Fruit fly (Drosophila melanogaster) whole organism, embryonic: ENCODE results near the gene Ilp5.

Experiments
- CG10366 ChIP-seq: fragments of 200-800 bp; sonication (Bioruptor generic); IDR thresholded peaks from 2 replicates; pipeline ENCODE4 v1.3.6; 2022; ENCODE audit warnings: missing biosample characterization, missing genetic modification characterization
- CG10565 ChIP-seq: fragments of 200-800 bp; sonication (Bioruptor generic); optimal IDR thresholded peaks from 3 replicates; lab custom pipeline; 2016; ENCODE audit warnings: missing biosample characterization, mild to moderate bottlenecking, missing genetic modification characterization
- CG10959 ChIP-seq: fragments of 200-800 bp; sonication (Bioruptor generic); IDR thresholded peaks from 2 replicates; pipeline ENCODE4 v1.3.6; 2022; ENCODE audit warnings: missing biosample characterization, missing genetic modification characterization
- CG11696 ChIP-seq: fragments of 200-800 bp; sonication (Bioruptor generic); IDR thresholded peaks from 2 replicates; pipeline ENCODE4 v1.3.6; 2022; ENCODE audit warnings: missing biosample characterization, missing genetic modification characterization
- CG12219 ChIP-seq: fragments of 200-800 bp; sonication (Bioruptor generic); optimal IDR thresholded peaks from 3 replicates; lab custom pipeline; 2018; ENCODE audit warnings: missing biosample characterization, mild to moderate bottlenecking, missing genetic modification characterization
- CG13624 ChIP-seq: fragments of 200-800 bp; sonication (Bioruptor generic); optimal IDR thresholded peaks from 2 replicates; lab custom pipeline; 2016; ENCODE audit warnings: missing biosample characterization, missing genetic modification characterization
- CG17186 ChIP-seq: fragments of 200-800 bp; sonication (Bioruptor generic); optimal IDR thresholded peaks from 3 replicates; lab custom pipeline; 2017; ENCODE audit warnings: missing biosample characterization, missing genetic modification reagents, missing genetic modification characterization
- CG18764 ChIP-seq: fragments of 200-800 bp; sonication (Bioruptor generic); optimal IDR thresholded peaks from 3 replicates; lab custom pipeline; 2016; ENCODE audit warnings: missing biosample characterization, missing genetic modification characterization
- CG2129 ChIP-seq: fragments of 200-800 bp; sonication (Bioruptor generic); IDR thresholded peaks from 2 replicates; pipeline ENCODE4 v1.3.6; 2022; ENCODE audit warnings: missing biosample characterization, missing genetic modification characterization; ENCODE audit not compliant: partially characterized antibody
- CG2712 ChIP-seq: fragments of 200-800 bp; optimal IDR thresholded peaks from 3 replicates; lab custom pipeline; 2019; ENCODE audit warnings: missing biosample characterization, mild to moderate bottlenecking, missing genetic modification characterization, moderate library complexity
- CG30020 ChIP-seq: fragments of 200-800 bp; optimal IDR thresholded peaks from 2 replicates; lab custom pipeline; 2019; ENCODE audit warnings: missing biosample characterization, mild to moderate bottlenecking, missing genetic modification characterization, moderate library complexity
- CG6272 ChIP-seq: fragments of 200-800 bp; sonication (Bioruptor generic); IDR thresholded peaks from 2 replicates; pipeline ENCODE4 v1.3.6; 2022; ENCODE audit warnings: missing biosample characterization, missing genetic modification characterization
- CG9609 ChIP-seq: fragments of 200-800 bp; sonication (Bioruptor generic); optimal IDR thresholded peaks from 3 replicates; lab custom pipeline; 2016; ENCODE audit warnings: missing biosample characterization, missing genetic modification characterization
- CG9876 ChIP-seq: fragments of 200-800 bp; sonication (Bioruptor generic); optimal IDR thresholded peaks from 2 replicates; lab custom pipeline; 2016; ENCODE audit warnings: missing biosample characterization, missing genetic modification characterization
- D ChIP-seq, 2 experiments: fragments of 200-800 bp in 1 of 2; fragments of >200 bp in 1 of 2; sonication (Bioruptor generic) in 1 of 2; optimal IDR thresholded peaks; 2 replicates in 1 of 2; 3 replicates in 1 of 2; lab custom pipeline; 2017; ENCODE audit warnings: mild to moderate bottlenecking in 1 of 2, missing biosample characterization in 1 of 2, missing genetic modification characterization in 1 of 2, missing genetic modification reagents in 1 of 2
- Dbx ChIP-seq: fragments of 200-800 bp; sonication (Bioruptor generic); IDR thresholded peaks from 3 replicates; pipeline ENCODE4 v1.3.6; 2022; ENCODE audit warnings: missing biosample characterization, missing genetic modification characterization
- Doc3 ChIP-seq: fragments of 200-800 bp; sonication (Bioruptor generic); IDR thresholded peaks from 3 replicates; pipeline ENCODE4 v1.3.6; 2022; ENCODE audit warnings: missing biosample characterization, missing genetic modification characterization; ENCODE audit not compliant: partially characterized antibody
- Dp ChIP-seq: fragments of 200-800 bp; sonication (Bioruptor generic); optimal IDR thresholded peaks from 2 replicates; lab custom pipeline; 2018; ENCODE audit warnings: missing biosample characterization, mild to moderate bottlenecking, missing genetic modification characterization, moderate library complexity
- Eip74EF ChIP-seq, 2 experiments: fragments of 200-800 bp in 1 of 2; fragments of >200 bp in 1 of 2; sonication (Bioruptor generic) in 1 of 2; optimal IDR thresholded peaks; 2 replicates each; lab custom pipeline; 2017 to 2019; ENCODE audit warnings: missing biosample characterization in 2 of 2, missing genetic modification characterization in 2 of 2, mild to moderate bottlenecking in 1 of 2, moderate library complexity in 1 of 2
- HLH3B ChIP-seq: fragments of 200-800 bp; sonication (Bioruptor generic); IDR thresholded peaks from 2 replicates; pipeline ENCODE4 v1.3.6; 2022; ENCODE audit warnings: missing biosample characterization, missing genetic modification characterization
- Hey ChIP-seq: fragments of 200-800 bp; sonication (Bioruptor generic); optimal IDR thresholded peaks from 3 replicates; lab custom pipeline; 2018; ENCODE audit warnings: missing biosample characterization, mild to moderate bottlenecking, missing genetic modification characterization
- Hmr ChIP-seq: fragments of 200-800 bp; sonication (Bioruptor generic); optimal IDR thresholded peaks from 3 replicates; lab custom pipeline; 2017; ENCODE audit warnings: mild to moderate bottlenecking, missing biosample characterization, missing genetic modification reagents, missing genetic modification characterization
- NC2α ChIP-seq: fragments of 200-800 bp; sonication (Bioruptor generic); optimal IDR thresholded peaks from 2 replicates; lab custom pipeline; 2016; ENCODE audit warnings: missing biosample characterization, missing genetic modification characterization
- Optix ChIP-seq: fragments of 200-800 bp; sonication (Bioruptor generic); IDR thresholded peaks from 3 replicates; pipeline ENCODE4 v1.3.6; 2022; ENCODE audit warnings: missing biosample characterization, missing genetic modification characterization
- PHDP ChIP-seq: fragments of 200-800 bp; sonication (Bioruptor generic); optimal IDR thresholded peaks from 3 replicates; lab custom pipeline; 2018; ENCODE audit warnings: missing biosample characterization, mild to moderate bottlenecking, missing genetic modification characterization, moderate library complexity
- Ravus ChIP-seq: fragments of 200-800 bp; sonication (Bioruptor generic); IDR thresholded peaks from 2 replicates; pipeline ENCODE4 v1.3.6; 2022; ENCODE audit warnings: missing biosample characterization, missing genetic modification characterization
- Sin3A ChIP-seq: fragments of >200 bp; optimal IDR thresholded peaks from 2 replicates; lab custom pipeline; 2018
- Xrp1 ChIP-seq: fragments of 200-800 bp; sonication (Bioruptor generic); IDR thresholded peaks from 2 replicates; pipeline ENCODE4 v1.3.6; 2022; ENCODE audit warnings: missing biosample characterization, missing genetic modification characterization
- ab ChIP-seq: fragments of 200-800 bp; sonication (Bioruptor generic); optimal IDR thresholded peaks from 2 replicates; lab custom pipeline; 2016; ENCODE audit warnings: missing biosample characterization, missing genetic modification characterization
- ato ChIP-seq: fragments of 200-800 bp; sonication (Bioruptor generic); IDR thresholded peaks from 2 replicates; pipeline ENCODE4 v1.3.6; 2022; ENCODE audit warnings: missing biosample characterization, missing genetic modification characterization; ENCODE audit not compliant: partially characterized antibody
- bab2 ChIP-seq: fragments of 200-800 bp; sonication (Bioruptor generic); optimal IDR thresholded peaks from 2 replicates; lab custom pipeline; 2016; ENCODE audit warnings: missing biosample characterization, missing genetic modification characterization
- bowl ChIP-seq: fragments of 200-800 bp; sonication (Bioruptor generic); IDR thresholded peaks from 2 replicates; pipeline ENCODE4 v1.3.6; 2022; ENCODE audit warnings: missing biosample characterization, missing genetic modification characterization
- disco-r ChIP-seq: fragments of 200-800 bp; sonication (Bioruptor generic); optimal IDR thresholded peaks from 2 replicates; lab custom pipeline; 2016; ENCODE audit warnings: missing biosample characterization, missing genetic modification characterization
- en ChIP-seq: fragments of 200-800 bp; sonication (Bioruptor generic); optimal IDR thresholded peaks from 2 replicates; lab custom pipeline; 2016; ENCODE audit warnings: missing biosample characterization, missing genetic modification characterization
- esg ChIP-seq: fragments of 200-800 bp; sonication (Bioruptor generic); conservative IDR thresholded peaks from 2 replicates; pipeline ENCODE4 v1.3.6; 2022; ENCODE audit warnings: missing biosample characterization, missing genetic modification characterization
- gfzf ChIP-seq: fragments of 200-800 bp; sonication (Bioruptor generic); optimal IDR thresholded peaks from 2 replicates; lab custom pipeline; 2016; ENCODE audit warnings: missing biosample characterization, mild to moderate bottlenecking, missing genetic modification characterization, moderate library complexity
- lbe ChIP-seq: fragments of 200-800 bp; sonication (Bioruptor generic); optimal IDR thresholded peaks from 2 replicates; lab custom pipeline; 2016; ENCODE audit warnings: missing biosample characterization, mild to moderate bottlenecking, missing genetic modification characterization
- luna ChIP-seq: fragments of 200-800 bp; sonication (Bioruptor generic); optimal IDR thresholded peaks from 2 replicates; lab custom pipeline; 2016; ENCODE audit warnings: missing biosample characterization, missing genetic modification characterization
- prd ChIP-seq, 3 experiments: fragments of >200 bp in 2 of 3; fragments of 200-800 bp in 1 of 3; sonication (Bioruptor generic) in 1 of 3; optimal IDR thresholded peaks in 2 of 3; IDR thresholded peaks in 1 of 3; 2 replicates in 2 of 3; 3 replicates in 1 of 3; pipeline versions ENCODE4 v1.3.6 to Lab custom; 2017 to 2022; ENCODE audit warnings: missing biosample characterization in 1 of 3, missing genetic modification characterization in 1 of 3
- rib ChIP-seq: fragments of 200-800 bp; sonication (Bioruptor generic); IDR thresholded peaks from 2 replicates; pipeline ENCODE4 v1.3.6; 2022; ENCODE audit warnings: missing biosample characterization, missing genetic modification characterization
- sd ChIP-seq: fragments of 200-800 bp; sonication (Bioruptor generic); optimal IDR thresholded peaks from 3 replicates; lab custom pipeline; 2018; ENCODE audit warnings: missing biosample characterization, mild to moderate bottlenecking, missing genetic modification characterization, moderate library complexity
- sens ChIP-seq: fragments of 200-800 bp; sonication (Bioruptor generic); peaks from one replicate; lab custom pipeline; 2016; ENCODE audit warnings: missing biosample characterization, missing genetic modification characterization
- sens-2 ChIP-seq: fragments of 200-800 bp; sonication (Bioruptor generic); IDR thresholded peaks from 2 replicates; pipeline ENCODE4 v1.3.6; 2022; ENCODE audit warnings: missing biosample characterization, missing genetic modification characterization
- wor ChIP-seq: fragments of 200-800 bp; sonication (Bioruptor generic); IDR thresholded peaks from 2 replicates; pipeline ENCODE4 v1.3.6; 2022; ENCODE audit warnings: missing biosample characterization, missing genetic modification characterization
- zen2 ChIP-seq: fragments of 200-800 bp; sonication (Bioruptor generic); IDR thresholded peaks from 3 replicates; pipeline ENCODE4 v1.3.6; 2022; ENCODE audit warnings: missing biosample characterization, missing genetic modification characterization; ENCODE audit not compliant: partially characterized antibody

The Ilp5 gene

DNA sequence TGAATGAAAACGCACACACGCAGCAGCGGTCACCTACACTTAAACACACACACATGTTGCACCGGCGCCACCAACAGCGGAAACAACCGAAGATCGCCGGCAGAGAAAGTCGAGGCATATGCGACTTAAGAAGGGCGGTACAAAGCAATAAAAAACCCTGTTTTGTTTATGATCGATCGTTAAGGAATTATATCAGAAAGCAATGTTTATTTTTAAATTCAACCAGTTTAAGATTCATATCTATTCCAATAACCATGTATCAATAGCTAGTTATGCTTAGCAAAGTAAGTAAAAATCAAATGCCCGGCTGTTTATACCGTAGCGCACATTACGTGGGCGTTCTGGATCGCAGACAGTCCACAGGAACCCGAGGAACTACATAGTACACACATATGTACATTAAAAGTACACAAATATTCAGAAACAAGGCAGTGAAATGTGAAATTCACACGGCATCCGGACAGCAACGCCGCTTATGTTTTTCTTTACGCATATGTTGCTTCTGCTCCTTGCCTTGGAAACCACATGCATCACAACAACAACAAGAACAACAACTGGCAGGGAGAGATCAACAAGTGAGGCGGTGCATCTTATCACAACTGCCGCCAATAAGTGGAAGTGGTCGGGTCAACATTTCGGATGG, 32.2 kb upstream of the Ilp5 start (continued):
- TF ChIP-seq zen2 (GFP tag; lab: Robert Waterston, UW) (no peak), CG12219 (GFP tag; lab: Kevin White, UChicago) (peak; percentile 95), CG10565 (GFP tag; lab: Kevin White, UChicago) (peak; percentile 96), disco-r (GFP tag; lab: Kevin White, UChicago) (peak; percentile 94), CG10366 (GFP tag; lab: Robert Waterston, UW) (peak; percentile 96), HLH3B (GFP tag; lab: Robert Waterston, UW) (peak; percentile 95), Xrp1 (GFP tag; lab: Robert Waterston, UW) (peak; percentile 99), Eip74EF (GFP tag; optimal IDR thresholded peaks at IDR 0.05; lab: Kevin White, UChicago) (peak in 1 of 2 experiments; percentile 96), CG2129 (GFP tag; lab: Robert Waterston, UW) (no peak), CG2712 (tag; lab: Kevin White, UChicago) (peak; percentile 99), Optix (GFP tag; lab: Robert Waterston, UW) (peak; percentile 98), CG17186 (peak; percentile 96), bowl (peak; percentile 89), Doc3 (GFP tag; lab: Robert Waterston, UW) (no peak), bab2 (GFP tag; lab: Kevin White, UChicago) (peak; percentile 97), esg (GFP tag; lab: Robert Waterston, UW) (peak; percentile 96), sens-2 (GFP tag; lab: Robert Waterston, UW) (peak; percentile 98), CG13624 (GFP tag; lab: Kevin White, UChicago) (peak; percentile 95)
- TF ChIP-seq, all 482 proteins: peak for 433

DNA sequence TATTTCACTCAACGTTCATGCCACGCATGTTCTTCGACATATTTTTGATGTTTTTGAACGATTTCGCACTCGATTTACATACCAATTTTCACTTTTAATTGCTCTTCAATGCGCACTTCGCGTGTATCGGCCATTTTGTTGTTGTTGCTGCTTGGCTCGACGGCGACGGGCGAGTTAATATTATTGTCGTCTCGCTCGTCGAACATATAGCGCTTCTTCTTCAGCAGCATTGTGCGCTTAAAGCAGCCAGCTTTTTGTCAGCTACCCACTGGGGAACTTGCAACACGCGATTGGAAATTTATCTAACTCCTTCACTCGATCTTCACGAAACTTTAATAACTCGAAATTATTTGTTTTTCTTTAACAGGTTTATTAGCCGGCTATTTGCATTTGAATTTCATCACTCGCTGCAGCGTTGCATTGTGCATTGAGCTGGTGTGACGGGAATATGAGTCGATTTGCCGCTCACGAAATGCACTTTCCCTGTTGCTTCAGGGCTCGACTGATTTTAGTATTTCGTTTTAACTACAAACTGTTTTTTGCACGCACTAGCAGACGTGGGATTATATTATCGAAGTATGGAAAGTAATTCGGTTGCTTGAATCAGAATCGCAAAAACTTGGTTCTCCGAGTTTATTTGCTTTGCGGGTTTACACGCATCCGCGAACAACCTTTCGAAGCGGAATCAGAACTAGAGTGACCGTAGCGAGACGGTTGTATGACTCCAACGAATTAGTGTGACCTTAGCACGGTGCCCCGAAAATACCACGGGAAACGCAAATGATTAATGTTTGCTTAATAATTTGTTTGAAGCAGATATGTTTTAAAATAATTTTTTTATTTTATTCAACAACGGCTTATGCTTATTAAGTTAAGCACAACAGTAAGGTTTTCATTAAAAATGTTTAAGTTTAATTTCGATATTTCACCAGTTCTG, 31.2 kb upstream of the Ilp5 start, which contains the start of gene RasGAP1:
Gene RasGAP1, minus strand, starts transcription at position 703 of the 937 bp plus-strand sequence.
- TF ChIP-seq ab (GFP tag; lab: Kevin White, UChicago), result no peak
- no peak for TF ChIP-seq sd (tag; lab: Kevin White, UChicago)
- peak; percentile 26; the same call in 1 of the 2 replicates for TF ChIP-seq rib (GFP tag; lab: Robert Waterston, UW)
- TF ChIP-seq CG9609 (GFP tag; lab: Kevin White, UChicago), result no peak
- TF ChIP-seq CG30020 (tag; lab: Kevin White, UChicago), result peak; percentile 20
- peak; percentile 0 for TF ChIP-seq lbe (GFP tag; lab: Kevin White, UChicago)
- no peak for TF ChIP-seq CG11696 (GFP tag; lab: Robert Waterston, UW)
- TF ChIP-seq wor (GFP tag; lab: Robert Waterston, UW), result no peak
- TF ChIP-seq Hey, result no peak
- no peak for TF ChIP-seq CG6272 (GFP tag; lab: Robert Waterston, UW)
- peak; percentile 9 for TF ChIP-seq Hmr (GFP tag; lab: Kevin White, UChicago)
- TF ChIP-seq Ravus (GFP tag; lab: Robert Waterston, UW), result no peak
- TF ChIP-seq NC2α (GFP tag; lab: Kevin White, UChicago), result no peak
- peak; percentile 94 for TF ChIP-seq Sin3A (lab: Kevin White, UChicago)
- no peak for TF ChIP-seq CG10366 (GFP tag; lab: Robert Waterston, UW)
- peak; percentile 12 for TF ChIP-seq D (optimal IDR thresholded peaks at IDR 0.05; lab: Kevin White, UChicago)
- no peak for TF ChIP-seq D (GFP tag; optimal IDR thresholded peaks at IDR 0.05; lab: Kevin White, UChicago)
- no peak; the same call in 1 of the 2 replicates for TF ChIP-seq ato (GFP tag; lab: Robert Waterston, UW)
- TF ChIP-seq prd (optimal IDR thresholded peaks at IDR 0.05; lab: Kevin White, UChicago), result no peak
- no peak for TF ChIP-seq prd (GFP tag; IDR thresholded peaks at IDR 0.05; lab: Robert Waterston, UW)
- TF ChIP-seq CG2129 (GFP tag; lab: Robert Waterston, UW), result no peak
- TF ChIP-seq Dbx (GFP tag; lab: Robert Waterston, UW), result no peak
- TF ChIP-seq sens (GFP tag; lab: Kevin White, UChicago), result peak; percentile 66
- TF ChIP-seq PHDP, result no peak
- TF ChIP-seq Doc3 (GFP tag; lab: Robert Waterston, UW), result 0 out of 3 replicates have a peak, but pooled peaks have one; percentile 44
- TF ChIP-seq CG9876 (GFP tag; lab: Kevin White, UChicago), result no peak
- peak; percentile 78 for TF ChIP-seq gfzf (GFP tag; lab: Kevin White, UChicago)
- no peak for TF ChIP-seq CG18764
- no peak for TF ChIP-seq Eip74EF (GFP tag; optimal IDR thresholded peaks at IDR 0.05; lab: Kevin White, UChicago)
- TF ChIP-seq en, result no peak
- TF ChIP-seq CG10959 (GFP tag; lab: Robert Waterston, UW), result no peak
- no peak for TF ChIP-seq luna (GFP tag; lab: Kevin White, UChicago)
- peak; percentile 25 for TF ChIP-seq Dp
